Fruit fly (Drosophila melanogaster) whole organism, prepupa: ENCODE results near the gene alpha4GT2.

Source experiments
- CG10631 ChIP-seq: fragments of 200-800 bp; sonication (Bioruptor generic); optimal IDR thresholded peaks from 2 replicates; lab custom pipeline; 2016; ENCODE audit warnings: missing biosample characterization, missing genetic modification characterization
- CG11294 ChIP-seq: fragments of 200-800 bp; sonication (Bioruptor generic); IDR thresholded peaks from 2 replicates; pipeline ENCODE4 v1.3.6; 2022; ENCODE audit warnings: missing biosample characterization, missing genetic modification characterization
- CG11762 ChIP-seq: fragments of 200-800 bp; sonication (Bioruptor generic); optimal IDR thresholded peaks from 3 replicates; lab custom pipeline; 2016; ENCODE audit warnings: missing biosample characterization, missing genetic modification characterization; ENCODE audit not compliant: insufficient read depth
- CG11902 ChIP-seq: fragments of 200-800 bp; sonication (Bioruptor generic); optimal IDR thresholded peaks from 3 replicates; lab custom pipeline; 2016; ENCODE audit warnings: missing biosample characterization, missing genetic modification characterization
- CG15336 ChIP-seq: fragments of 200-800 bp; sonication (Bioruptor generic); IDR thresholded peaks from 2 replicates; pipeline ENCODE4 v1.3.6; 2022; ENCODE audit warnings: missing biosample characterization, missing genetic modification characterization
- CG16779 ChIP-seq: fragments of 200-800 bp; sonication (Bioruptor generic); optimal IDR thresholded peaks from 3 replicates; lab custom pipeline; 2017; ENCODE audit warnings: missing biosample characterization, mild to moderate bottlenecking, missing genetic modification characterization
- CG31627 ChIP-seq: fragments of 200-800 bp; sonication (Bioruptor generic); optimal IDR thresholded peaks from 3 replicates; lab custom pipeline; 2016; ENCODE audit warnings: missing biosample characterization, missing genetic modification characterization
- CG32006 ChIP-seq: fragments of 200-800 bp; sonication (Bioruptor generic); optimal IDR thresholded peaks from 3 replicates; lab custom pipeline; 2017; ENCODE audit warnings: missing biosample characterization, mild to moderate bottlenecking, missing genetic modification characterization
- CG3919 ChIP-seq: fragments of 200-800 bp; sonication (Bioruptor generic); optimal IDR thresholded peaks from 3 replicates; lab custom pipeline; 2016; ENCODE audit warnings: missing biosample characterization, missing genetic modification characterization
- CG6163 ChIP-seq: fragments of 200-800 bp; sonication (Bioruptor generic); IDR thresholded peaks from 3 replicates; pipeline ENCODE4 v1.3.6; 2022; ENCODE audit warnings: missing biosample characterization, missing genetic modification characterization
- CG6276 ChIP-seq: fragments of 200-800 bp; sonication (Bioruptor generic); optimal IDR thresholded peaks from 2 replicates; lab custom pipeline; 2017; ENCODE audit warnings: missing biosample characterization, mild to moderate bottlenecking, missing genetic modification characterization
- CG6792 ChIP-seq: fragments of 200-800 bp; sonication (Bioruptor generic); optimal IDR thresholded peaks from 3 replicates; lab custom pipeline; 2016; ENCODE audit warnings: missing biosample characterization, missing genetic modification characterization
- CG6808 ChIP-seq: fragments of 200-800 bp; sonication (Bioruptor generic); optimal IDR thresholded peaks from 3 replicates; lab custom pipeline; 2017; ENCODE audit warnings: missing biosample characterization, missing genetic modification characterization, mild to moderate bottlenecking, moderate library complexity, missing genetic modification reagents
- CG6854 ChIP-seq: fragments of 200-800 bp; sonication (Bioruptor generic); optimal IDR thresholded peaks from 2 replicates; lab custom pipeline; 2017; ENCODE audit warnings: missing biosample characterization, mild to moderate bottlenecking, missing genetic modification characterization
- CG7368 ChIP-seq: fragments of 200-800 bp; sonication (Bioruptor generic); optimal IDR thresholded peaks from 3 replicates; lab custom pipeline; 2016; ENCODE audit warnings: missing biosample characterization, missing genetic modification characterization
- CG8119 ChIP-seq: fragments of 200-800 bp; sonication (Bioruptor generic); IDR thresholded peaks from 3 replicates; pipeline ENCODE4 v1.3.6; 2022; ENCODE audit warnings: missing biosample characterization, missing genetic modification characterization
- CG8632 ChIP-seq: fragments of 200-800 bp; sonication (Bioruptor generic); optimal IDR thresholded peaks from 3 replicates; lab custom pipeline; 2016; ENCODE audit warnings: missing biosample characterization, missing genetic modification characterization
- Eip75B ChIP-seq: fragments of 200-800 bp; sonication (Bioruptor generic); optimal IDR thresholded peaks from 3 replicates; lab custom pipeline; 2016; ENCODE audit warnings: missing biosample characterization, missing genetic modification characterization
- Eip78C ChIP-seq: fragments of 200-800 bp; sonication (Bioruptor generic); peaks from one replicate; lab custom pipeline; 2016; ENCODE audit warnings: missing biosample characterization, missing genetic modification characterization
- Ets21C ChIP-seq: fragments of 200-800 bp; sonication (Bioruptor generic); optimal IDR thresholded peaks from 3 replicates; lab custom pipeline; 2016; ENCODE audit warnings: missing biosample characterization, missing genetic modification characterization
- Hr38 ChIP-seq: sonication (Bioruptor generic); optimal IDR thresholded peaks from 2 replicates; lab custom pipeline; 2016; ENCODE audit warnings: missing biosample characterization, missing genetic modification characterization
- Hr39 ChIP-seq: fragments of 200-800 bp; sonication (Bioruptor generic); optimal IDR thresholded peaks from 2 replicates; lab custom pipeline; 2016; ENCODE audit warnings: missing biosample characterization, missing genetic modification characterization
- Lpt ChIP-seq: fragments of 200-800 bp; sonication (Bioruptor generic); optimal IDR thresholded peaks from 3 replicates; lab custom pipeline; 2016; ENCODE audit warnings: missing biosample characterization, missing genetic modification characterization
- OdsH ChIP-seq: fragments of 200-800 bp; sonication (Bioruptor generic); optimal IDR thresholded peaks from 3 replicates; lab custom pipeline; 2016; ENCODE audit warnings: missing biosample characterization, missing genetic modification characterization
- Smox ChIP-seq: fragments of 200-800 bp; sonication (Bioruptor generic); optimal IDR thresholded peaks from 3 replicates; lab custom pipeline; 2016; ENCODE audit warnings: missing biosample characterization, missing genetic modification characterization
- Sox102F ChIP-seq: fragments of 200-800 bp; sonication (Bioruptor generic); optimal IDR thresholded peaks from 2 replicates; lab custom pipeline; 2016; ENCODE audit warnings: missing biosample characterization, mild to moderate bottlenecking, missing genetic modification characterization
- Sox14 ChIP-seq: fragments of 200-800 bp; sonication (Bioruptor generic); optimal IDR thresholded peaks from 3 replicates; lab custom pipeline; 2016; ENCODE audit warnings: missing biosample characterization, missing genetic modification characterization
- Sox15 ChIP-seq: fragments of 200-800 bp; sonication (Bioruptor generic); optimal IDR thresholded peaks from 3 replicates; lab custom pipeline; 2016; ENCODE audit warnings: missing biosample characterization, missing genetic modification characterization
- acj6 ChIP-seq: fragments of 200-800 bp; sonication (Bioruptor generic); optimal IDR thresholded peaks from 3 replicates; lab custom pipeline; 2016; ENCODE audit warnings: missing biosample characterization, missing genetic modification characterization
- dac ChIP-seq: fragments of 200-800 bp; sonication (Bioruptor generic); optimal IDR thresholded peaks from 2 replicates; lab custom pipeline; 2017; ENCODE audit warnings: missing biosample characterization, mild to moderate bottlenecking, missing genetic modification characterization
- dsx ChIP-seq: fragments of 200-800 bp; optimal IDR thresholded peaks from 3 replicates; lab custom pipeline; 2019; ENCODE audit warnings: missing biosample characterization, mild to moderate bottlenecking, missing genetic modification characterization, moderate library complexity; ENCODE audit not compliant: poor library complexity, severe bottlenecking
- fd59A ChIP-seq: fragments of 200-800 bp; sonication (Bioruptor generic); optimal IDR thresholded peaks from 2 replicates; lab custom pipeline; 2017; ENCODE audit warnings: missing biosample characterization, mild to moderate bottlenecking, missing genetic modification characterization, missing genetic modification reagents
- fd85E ChIP-seq: fragments of 200-800 bp; sonication (Bioruptor generic); optimal IDR thresholded peaks from 3 replicates; lab custom pipeline; 2016; ENCODE audit warnings: missing biosample characterization, missing genetic modification characterization
- lz ChIP-seq: fragments of 200-800 bp; sonication (Bioruptor generic); optimal IDR thresholded peaks from 3 replicates; lab custom pipeline; 2016; ENCODE audit warnings: missing biosample characterization, missing genetic modification characterization
- net ChIP-seq: fragments of 200-800 bp; sonication (Bioruptor generic); optimal IDR thresholded peaks from 3 replicates; lab custom pipeline; 2016; ENCODE audit warnings: missing biosample characterization, missing genetic modification characterization
- ss ChIP-seq, 2 experiments: fragments of 200-800 bp; sonication (Bioruptor generic); optimal IDR thresholded peaks; 2 replicates in 1 of 2; 3 replicates in 1 of 2; lab custom pipeline; 2017 to 2018; ENCODE audit warnings: mild to moderate bottlenecking in 2 of 2, missing biosample characterization in 2 of 2, missing genetic modification characterization in 2 of 2, moderate library complexity in 1 of 2
- svp ChIP-seq: fragments of 200-800 bp; sonication (Bioruptor generic); peaks from one replicate; lab custom pipeline; 2016; ENCODE audit warnings: missing biosample characterization, missing genetic modification characterization
- topi ChIP-seq: fragments of 200-800 bp; sonication (Bioruptor generic); optimal IDR thresholded peaks from 3 replicates; lab custom pipeline; 2016; ENCODE audit warnings: missing biosample characterization, missing genetic modification characterization
- vri ChIP-seq: fragments of 200-800 bp; sonication (Bioruptor generic); optimal IDR thresholded peaks from 3 replicates; lab custom pipeline; 2016; ENCODE audit warnings: missing biosample characterization, mild to moderate bottlenecking, missing genetic modification characterization

The alpha4GT2 gene

DNA sequence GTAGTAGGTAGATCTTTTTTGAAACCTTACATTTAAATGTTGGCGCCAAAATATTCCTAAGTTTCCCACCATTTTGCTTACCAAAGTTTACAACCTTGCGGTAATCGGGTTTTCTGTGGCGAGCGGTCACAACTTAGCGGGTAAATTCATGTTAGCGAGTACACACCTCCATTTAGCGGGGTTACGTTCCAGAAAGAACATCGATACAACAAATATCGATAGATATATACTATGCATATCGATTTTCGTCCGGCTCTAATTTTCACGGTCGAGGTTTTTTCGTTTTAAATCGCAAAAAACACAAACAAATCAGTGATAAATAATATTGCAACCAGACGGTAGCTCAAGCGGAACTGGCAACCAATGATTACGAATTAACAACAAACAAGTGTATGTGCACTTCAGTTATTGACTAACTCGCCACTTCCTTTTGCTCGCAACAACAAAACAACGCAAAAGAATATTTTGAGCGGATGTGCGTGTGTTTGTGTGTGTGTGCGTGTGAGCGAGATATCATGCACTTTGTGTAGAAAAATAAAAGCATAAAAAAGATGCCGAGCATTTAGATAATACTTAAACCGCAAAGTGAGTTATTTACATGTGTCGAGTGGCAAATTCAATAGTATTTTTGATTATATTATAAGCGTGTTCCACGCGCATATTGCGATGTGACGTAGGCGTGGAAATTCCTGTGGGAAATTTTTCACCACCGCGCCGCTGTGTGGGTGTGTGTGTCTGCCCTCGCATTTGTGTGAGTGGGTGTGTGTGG is 56.5 kb downstream of the alpha4GT2 start, which contains the start of gene Lnk (continued):
- TF ChIP-seq CG11902 (GFP tag; lab: Kevin White, UChicago) (no peak), Sox102F (no peak), Lpt (no peak), OdsH (GFP tag; lab: Kevin White, UChicago) (no peak), CG6163 (GFP tag; lab: Robert Waterston, UW) (no peak), Hr39 (GFP tag; lab: Kevin White, UChicago) (no peak), Eip78C (peak; percentile 78), dsx (GFP tag; lab: Kevin White, UChicago) (peak; percentile 56), CG6808 (GFP tag; lab: Kevin White, UChicago) (peak; percentile 69), CG32006 (GFP tag; lab: Kevin White, UChicago) (no peak), acj6 (GFP tag; lab: Kevin White, UChicago) (no peak), fd59A (GFP tag; lab: Kevin White, UChicago) (no peak), CG11762 (no peak), Ets21C (GFP tag; lab: Kevin White, UChicago) (no peak), CG31627 (no peak), CG10631 (no peak), Smox (GFP tag; lab: Kevin White, UChicago) (no peak), CG16779 (peak; percentile 51), topi (GFP tag; lab: Kevin White, UChicago) (peak; percentile 6), CG7368 (GFP tag; lab: Kevin White, UChicago) (no peak), vri (GFP tag; lab: Kevin White, UChicago) (peak; percentile 72), CG8119 (peak; percentile 55; the same call in 1 of the 3 replicates), CG6854 (GFP tag; lab: Kevin White, UChicago) (peak; percentile 76), CG3919 (GFP tag; lab: Kevin White, UChicago) (no peak), fd85E (GFP tag; lab: Kevin White, UChicago) (no peak), Hr38 (no peak), CG8632 (GFP tag; lab: Kevin White, UChicago) (no peak), Sox15 (GFP tag; lab: Kevin White, UChicago) (no peak), CG15336 (GFP tag; lab: Robert Waterston, UW) (peak; percentile 51), dac (GFP tag; lab: Kevin White, UChicago) (no peak), Sox14 (peak; percentile 9), CG6792 (GFP tag; lab: Kevin White, UChicago) (no peak), net (no peak), CG6276 (GFP tag; lab: Kevin White, UChicago) (no peak), svp (GFP tag; lab: Kevin White, UChicago) (no peak), ss (GFP tag; optimal IDR thresholded peaks at IDR 0.05; lab: Kevin White, UChicago) (no peak), lz (GFP tag; lab: Kevin White, UChicago) (no peak), Eip75B (GFP tag; lab: Kevin White, UChicago) (no peak), CG11294 (GFP tag; lab: Robert Waterston, UW) (no peak)
